Fruit fly (Drosophila melanogaster): ENCODE results near the gene viaf.

The viaf gene

dm6 chr3L:12030521-12030920, 37.5 kb upstream of the viaf start:
- TF ChIP-seq phol (tag; optimal IDR thresholded peaks at IDR 0.05): peak; percentile 32
- TF ChIP-seq gem (tag; optimal IDR thresholded peaks at IDR 0.05): peak; percentile 10
- TF ChIP-seq Kr (GFP tag; optimal IDR thresholded peaks at IDR 0.05): no peak
- no peak for TF ChIP-seq CG8765 (GFP tag; IDR thresholded peaks at IDR 0.05)
- no peak for TF ChIP-seq CG12769 (tag; optimal IDR thresholded peaks at IDR 0.05)
- peak; percentile 32 for TF ChIP-seq CG2712 (tag; optimal IDR thresholded peaks at IDR 0.05)
- TF ChIP-seq D19A (tag; optimal IDR thresholded peaks at IDR 0.05): peak; percentile 19
- no peak for TF ChIP-seq CG11093 (GFP tag; IDR thresholded peaks at IDR 0.05)
- peak; percentile 15 for TF ChIP-seq tin (GFP tag; optimal IDR thresholded peaks at IDR 0.05)
- TF ChIP-seq fd96Cb (tag; optimal IDR thresholded peaks at IDR 0.05): peak; percentile 36
- TF ChIP-seq CG9876 (GFP tag; optimal IDR thresholded peaks at IDR 0.05): no peak
- no peak for TF ChIP-seq prd (optimal IDR thresholded peaks at IDR 0.05)
- peak; percentile 56; the same call in 2 of the 3 replicates for TF ChIP-seq prd (GFP tag; IDR thresholded peaks at IDR 0.05)
- peak in 1 of 2 experiments; percentile 3 for TF ChIP-seq Hr51 (GFP tag; optimal IDR thresholded peaks at IDR 0.05)
- peak; percentile 37; the same call in 1 of the 3 replicates for TF ChIP-seq row (GFP tag; IDR thresholded peaks at IDR 0.05)
- TF ChIP-seq CG8281 (tag; optimal IDR thresholded peaks at IDR 0.05): no peak
- TF ChIP-seq CG11695 (GFP tag; IDR thresholded peaks at IDR 0.05): 0 out of 3 replicates have a peak, but pooled peaks have one; percentile 32
- TF ChIP-seq Vsx1 (GFP tag; optimal IDR thresholded peaks at IDR 0.05): no peak
- peak; percentile 44 for TF ChIP-seq Blimp-1 (GFP tag; optimal IDR thresholded peaks at IDR 0.05)
- no peak for TF ChIP-seq Hmx (GFP tag; optimal IDR thresholded peaks at IDR 0.05)
- no peak; the same call in 1 of the 2 replicates for TF ChIP-seq HLH3B (GFP tag; IDR thresholded peaks at IDR 0.05)
- no peak for TF ChIP-seq CG10654 (GFP tag; optimal IDR thresholded peaks at IDR 0.05)
- TF ChIP-seq CG11247 (GFP tag; IDR thresholded peaks at IDR 0.05): no peak
- TF ChIP-seq Sox102F (GFP tag; optimal IDR thresholded peaks at IDR 0.05): peak; percentile 25
- no peak for TF ChIP-seq H15 (GFP tag; IDR thresholded peaks at IDR 0.05)
- no peak for TF ChIP-seq Tbp (GFP tag; optimal IDR thresholded peaks at IDR 0.05)
- TF ChIP-seq nerfin-2 (GFP tag; IDR thresholded peaks at IDR 0.05; ENCODE audit: partially characterized antibody): no peak
- 0 out of 2 replicates have a peak, but pooled peaks have one; percentile 29 for TF ChIP-seq CG6689 (GFP tag; IDR thresholded peaks at IDR 0.05)
- peak; percentile 18 for TF ChIP-seq D19B (GFP tag; optimal IDR thresholded peaks at IDR 0.05)
- no peak for TF ChIP-seq CG1233 (GFP tag; optimal IDR thresholded peaks at IDR 0.05)
- TF ChIP-seq CG32767 (GFP tag; IDR thresholded peaks at IDR 0.05): no peak
- TF ChIP-seq Atf6 (GFP tag; IDR thresholded peaks at IDR 0.05): no peak
- peak; percentile 9 for TF ChIP-seq CG17829 (tag; optimal IDR thresholded peaks at IDR 0.05)
- TF ChIP-seq dmrt99B (tag; optimal IDR thresholded peaks at IDR 0.05): peak; percentile 29
- 0 out of 3 replicates have a peak, but pooled peaks have one; percentile 19 for TF ChIP-seq Dbx (GFP tag; IDR thresholded peaks at IDR 0.05)
- TF ChIP-seq CG9817 (tag; optimal IDR thresholded peaks at IDR 0.05): no peak
- TF ChIP-seq Xrp1 (GFP tag; IDR thresholded peaks at IDR 0.05): peak; percentile 22; the same call in 1 of the 2 replicates
- peak; percentile 35 for TF ChIP-seq CG11504 (tag; optimal IDR thresholded peaks at IDR 0.05)
- TF ChIP-seq lab (GFP tag; optimal IDR thresholded peaks at IDR 0.05): peak; percentile 36
- peak; percentile 26 for TF ChIP-seq CG18262 (tag; optimal IDR thresholded peaks at IDR 0.05)
- TF ChIP-seq CG1603 (tag; optimal IDR thresholded peaks at IDR 0.05): peak; percentile 9
- TF ChIP-seq slbo (GFP tag; IDR thresholded peaks at IDR 0.05): no peak
- no peak for TF ChIP-seq Nf-YC (tag; optimal IDR thresholded peaks at IDR 0.05)
- peak; percentile 43 for TF ChIP-seq CG10979 (tag; optimal IDR thresholded peaks at IDR 0.05)
- TF ChIP-seq Drgx (GFP tag; IDR thresholded peaks at IDR 0.05): peak; percentile 56
- TF ChIP-seq ara (GFP tag; IDR thresholded peaks at IDR 0.05): 0 out of 2 replicates have a peak, but pooled peaks have one; percentile 6
- 0 out of 3 replicates have a peak, but pooled peaks have one; percentile 25 for TF ChIP-seq CG2199 (GFP tag; IDR thresholded peaks at IDR 0.05)
- TF ChIP-seq kah (GFP tag; optimal IDR thresholded peaks at IDR 0.05): no peak
- TF ChIP-seq CG17361 (GFP tag; IDR thresholded peaks at IDR 0.05): 0 out of 3 replicates have a peak, but pooled peaks have one; percentile 13
- TF ChIP-seq CG14710 (tag; optimal IDR thresholded peaks at IDR 0.05): peak; percentile 6

All from whole organism, embryonic.